Fruit fly (Drosophila melanogaster): ENCODE measurements around the gene Orc2.

DNA sequence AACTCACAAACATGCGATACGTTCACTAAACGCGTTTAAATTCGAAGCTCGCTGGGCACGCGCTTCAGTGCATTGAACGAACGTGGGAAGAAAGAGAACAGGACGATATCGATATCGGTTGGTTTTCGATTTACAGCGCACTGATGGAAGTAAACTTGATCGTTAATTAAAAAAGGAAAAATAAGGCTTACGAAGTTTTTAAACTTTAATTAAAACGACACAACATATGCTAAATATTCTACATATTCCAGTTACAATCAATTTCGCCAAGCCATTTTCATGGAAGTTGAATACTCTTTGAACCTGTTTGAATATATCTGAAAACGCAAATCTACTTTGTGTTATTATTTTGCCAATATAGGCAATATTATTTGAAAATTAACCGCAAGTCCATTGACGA is 611 bp upstream of the Orc2 start, which contains the start of gene Kots:
- TF ChIP-seq Dll (optimal IDR thresholded peaks at IDR 0.05), result no peak
- TF ChIP-seq usp (GFP tag; optimal IDR thresholded peaks at IDR 0.05), result no peak
- no peak for TF ChIP-seq CG8478 (optimal IDR thresholded peaks at IDR 0.05)
- no peak for TF ChIP-seq EcR (GFP tag; optimal IDR thresholded peaks at IDR 0.05)
- TF ChIP-seq psq (optimal IDR thresholded peaks at IDR 0.05), result no peak

Data from whole organism.